Fruit fly (Drosophila melanogaster): ENCODE measurements around the gene CG18766.
A peak's percentile ranks its signal among the peaks of the same experiment; 100 is the strongest.

Gene CG18766

dm6 chr3R:27244742-27245400 lies at the start of gene CG18766:
Gene CG18766, minus strand, starts transcription at chr3R:27245249.
- TF ChIP-seq CG8478 (optimal IDR thresholded peaks at IDR 0.05), result peak; percentile 81
- no peak for TF ChIP-seq psq (optimal IDR thresholded peaks at IDR 0.05)
- TF ChIP-seq EcR (GFP tag; optimal IDR thresholded peaks at IDR 0.05), result no peak

- TF ChIP-seq pan (optimal IDR thresholded peaks at IDR 0.05) (no peak), CG8478 (optimal IDR thresholded peaks at IDR 0.05) (no peak), Dll (optimal IDR thresholded peaks at IDR 0.05) (no peak), usp (GFP tag; optimal IDR thresholded peaks at IDR 0.05) (no peak), EcR (GFP tag; optimal IDR thresholded peaks at IDR 0.05) (no peak), psq (optimal IDR thresholded peaks at IDR 0.05) (no peak)
These were observed 49.1 kb upstream of the CG18766 start for dm6 chr3R:27294113-27294512.

- no peak for TF ChIP-seq Dll (optimal IDR thresholded peaks at IDR 0.05)
- TF ChIP-seq usp (GFP tag; optimal IDR thresholded peaks at IDR 0.05), result no peak
- TF ChIP-seq CG8478 (optimal IDR thresholded peaks at IDR 0.05), result no peak
- TF ChIP-seq psq (optimal IDR thresholded peaks at IDR 0.05), result no peak
- no peak for TF ChIP-seq EcR (GFP tag; optimal IDR thresholded peaks at IDR 0.05)
- TF ChIP-seq pan (optimal IDR thresholded peaks at IDR 0.05), result no peak
These were observed 48.0 kb upstream of the CG18766 start for dm6 chr3R:27293065-27293464.

dm6 chr3R:27292159-27292880 lies 47.3 kb upstream of the CG18766 start, which contains the start of gene CG3348:
Gene CG3348, minus strand, starts transcription at chr3R:27292209.
- no peak for TF ChIP-seq CG8478 (optimal IDR thresholded peaks at IDR 0.05)
- no peak for TF ChIP-seq usp (GFP tag; optimal IDR thresholded peaks at IDR 0.05)
- TF ChIP-seq Dll (optimal IDR thresholded peaks at IDR 0.05), result no peak
- no peak for TF ChIP-seq EcR (GFP tag; optimal IDR thresholded peaks at IDR 0.05)
- no peak for TF ChIP-seq psq (optimal IDR thresholded peaks at IDR 0.05)
- TF ChIP-seq pan (optimal IDR thresholded peaks at IDR 0.05), result no peak

dm6 chr3R:27289638-27290037 lies 44.6 kb upstream of the CG18766 start:
- TF ChIP-seq usp (GFP tag; optimal IDR thresholded peaks at IDR 0.05), result no peak
- no peak for TF ChIP-seq pan (optimal IDR thresholded peaks at IDR 0.05)
- TF ChIP-seq EcR (GFP tag; optimal IDR thresholded peaks at IDR 0.05), result no peak
- TF ChIP-seq Dll (optimal IDR thresholded peaks at IDR 0.05), result no peak
- TF ChIP-seq CG8478 (optimal IDR thresholded peaks at IDR 0.05), result no peak
- TF ChIP-seq psq (optimal IDR thresholded peaks at IDR 0.05), result no peak

dm6 chr3R:27288202-27289135 lies 43.4 kb upstream of the CG18766 start, which contains the start of the genes bigmax and Hmu:
Gene bigmax, minus strand, starts transcription at chr3R:27288526.
Gene Hmu, plus strand, starts transcription at chr3R:27288769.
- TF ChIP-seq usp (GFP tag; optimal IDR thresholded peaks at IDR 0.05), result no peak
- peak; percentile 34 for TF ChIP-seq Dll (optimal IDR thresholded peaks at IDR 0.05)

dm6 chr3R:27283645-27284044 lies 38.6 kb upstream of the CG18766 start, which contains the start of gene CG3368:
Gene CG3368, plus strand, starts transcription at chr3R:27283780.
- TF ChIP-seq pan (optimal IDR thresholded peaks at IDR 0.05), result no peak
- TF ChIP-seq CG8478 (optimal IDR thresholded peaks at IDR 0.05), result no peak
- TF ChIP-seq EcR (GFP tag; optimal IDR thresholded peaks at IDR 0.05), result no peak
- no peak for TF ChIP-seq Dll (optimal IDR thresholded peaks at IDR 0.05)
- TF ChIP-seq usp (GFP tag; optimal IDR thresholded peaks at IDR 0.05), result no peak
- TF ChIP-seq psq (optimal IDR thresholded peaks at IDR 0.05), result no peak

dm6 chr3R:27282286-27282685 lies 37.2 kb upstream of the CG18766 start, which contains the start of gene mrt:
Gene mrt, minus strand, starts transcription at chr3R:27282661.
- no peak for TF ChIP-seq Dll (optimal IDR thresholded peaks at IDR 0.05)
- TF ChIP-seq usp (GFP tag; optimal IDR thresholded peaks at IDR 0.05), result no peak
- no peak for TF ChIP-seq pan (optimal IDR thresholded peaks at IDR 0.05)
- TF ChIP-seq psq (optimal IDR thresholded peaks at IDR 0.05), result no peak

dm6 chr3R:27281811-27282131 lies 36.7 kb upstream of the CG18766 start:
- TF ChIP-seq psq (optimal IDR thresholded peaks at IDR 0.05) (no peak), usp (GFP tag; optimal IDR thresholded peaks at IDR 0.05) (no peak), EcR (GFP tag; optimal IDR thresholded peaks at IDR 0.05) (no peak), CG8478 (optimal IDR thresholded peaks at IDR 0.05) (no peak), pan (optimal IDR thresholded peaks at IDR 0.05) (no peak), Dll (optimal IDR thresholded peaks at IDR 0.05) (no peak)

- TF ChIP-seq EcR (GFP tag; optimal IDR thresholded peaks at IDR 0.05), result no peak
- no peak for TF ChIP-seq usp (GFP tag; optimal IDR thresholded peaks at IDR 0.05)
- peak; percentile 70 for TF ChIP-seq Dll (optimal IDR thresholded peaks at IDR 0.05)
- no peak for TF ChIP-seq psq (optimal IDR thresholded peaks at IDR 0.05)
- TF ChIP-seq CG8478 (optimal IDR thresholded peaks at IDR 0.05), result no peak
- TF ChIP-seq pan (optimal IDR thresholded peaks at IDR 0.05), result no peak
These were observed 36.2 kb upstream of the CG18766 start for dm6 chr3R:27281022-27281810.

- TF ChIP-seq pan (optimal IDR thresholded peaks at IDR 0.05) (no peak), psq (optimal IDR thresholded peaks at IDR 0.05) (no peak), CG8478 (optimal IDR thresholded peaks at IDR 0.05) (no peak), usp (GFP tag; optimal IDR thresholded peaks at IDR 0.05) (no peak), Dll (optimal IDR thresholded peaks at IDR 0.05) (no peak), EcR (GFP tag; optimal IDR thresholded peaks at IDR 0.05) (no peak)
These were observed 34.4 kb upstream of the CG18766 start for dm6 chr3R:27279478-27279877.

All from whole organism.